Worm (Caenorhabditis elegans): ENCODE measurements around the gene srb-17.

DNA sequence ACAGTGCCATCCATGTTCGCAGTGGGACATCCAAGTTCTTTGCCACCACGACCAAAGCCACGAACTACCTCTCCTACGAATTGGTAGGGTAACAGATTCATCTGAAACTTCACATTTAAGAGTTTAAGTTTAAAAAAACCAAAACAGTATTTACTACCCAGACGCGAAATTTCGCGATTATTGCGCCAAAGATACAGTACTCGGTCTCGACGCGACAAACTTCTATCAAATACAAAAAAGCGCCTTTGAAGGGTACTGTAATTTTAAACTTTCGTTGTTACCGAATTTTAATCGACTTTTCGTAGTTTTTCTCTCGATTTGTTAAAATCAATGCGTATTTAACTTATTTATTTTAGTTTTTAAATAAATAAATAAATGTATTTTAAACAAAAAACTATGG lies 47.7 kb downstream of the srb-17 start, which contains the start of gene rfk-1:
- no peak for TF ChIP-seq unc-62 (GFP tag; optimal IDR thresholded peaks at IDR 0.05 in 1 of 2)
- TF ChIP-seq unc-62 (tag; optimal IDR thresholded peaks at IDR 0.05), result no peak
- TF ChIP-seq ZK546.5 (tag; optimal IDR thresholded peaks at IDR 0.05), result no peak
- TF ChIP-seq ztf-11 (tag; optimal IDR thresholded peaks at IDR 0.05), result no peak
- TF ChIP-seq dve-1 (tag; optimal IDR thresholded peaks at IDR 0.05; ENCODE audit: insufficient read depth), result no peak
- no peak for TF ChIP-seq nhr-237 (tag; optimal IDR thresholded peaks at IDR 0.05)
